Worm (Caenorhabditis elegans): ENCODE results near the gene ZC132.3.

ce11 chrV:4346799-4347198 lies 47.2 kb upstream of the ZC132.3 start, which contains the start of gene mcm-7:
- TF ChIP-seq klf-2 (GFP tag; conservative IDR thresholded peaks at IDR 0.05) (no peak), cog-1 (tag; optimal IDR thresholded peaks at IDR 0.05) (no peak), tab-1 (GFP tag; IDR thresholded peaks at IDR 0.05) (no peak), ref-1 (GFP tag; conservative IDR thresholded peaks at IDR 0.05) (no peak), T22C8.4 (GFP tag; IDR thresholded peaks at IDR 0.05) (no peak), ztf-29 (GFP tag; IDR thresholded peaks at IDR 0.05) (no peak), med-1 (GFP tag; optimal IDR thresholded peaks at IDR 0.05; ENCODE audit: insufficient read depth) (no peak), ztf-23 (GFP tag; IDR thresholded peaks at IDR 0.05) (no peak)
